Fruit fly (Drosophila melanogaster) whole organism, wandering third instar larva: ENCODE data around the gene CG8010.

ENCODE experiments used
- Abd-B ChIP-seq: fragments of >200 bp; optimal IDR thresholded peaks from 2 replicates; lab custom pipeline; 2017; ENCODE audit warnings: missing biosample characterization, missing genetic modification characterization
- CG32264 ChIP-seq: fragments of 200-800 bp; sonication (Bioruptor generic); optimal IDR thresholded peaks from 2 replicates; lab custom pipeline; 2016; ENCODE audit warnings: missing biosample characterization, missing genetic modification characterization
- CG9705 ChIP-seq: fragments of 200-800 bp; sonication (Bioruptor generic); optimal IDR thresholded peaks from 2 replicates; lab custom pipeline; 2018; ENCODE audit warnings: missing biosample characterization, mild to moderate bottlenecking, missing genetic modification characterization
- CrebA ChIP-seq: fragments of 200-800 bp; sonication (Bioruptor generic); optimal IDR thresholded peaks from 2 replicates; lab custom pipeline; 2016; ENCODE audit warnings: missing biosample characterization, mild to moderate bottlenecking, missing genetic modification characterization, borderline replicate concordance
- Dfd ChIP-seq: fragments of >200 bp; optimal IDR thresholded peaks from 2 replicates; lab custom pipeline; 2017; ENCODE audit warnings: missing biosample characterization, missing genetic modification characterization
- Dif ChIP-seq: fragments of 200-275, 200-300 bp; sonication (Bioruptor generic); optimal IDR thresholded peaks from 2 replicates; lab custom pipeline; 2018; ENCODE audit warnings: missing biosample characterization, missing genetic modification characterization; ENCODE audit not compliant: partially characterized antibody
- GATAd ChIP-seq: sonication (Bioruptor generic); optimal IDR thresholded peaks from 2 replicates; lab custom pipeline; 2016; ENCODE audit warnings: missing biosample characterization, missing genetic modification characterization
- HLH106 ChIP-seq: fragments of 200-800 bp; optimal IDR thresholded peaks from 3 replicates; lab custom pipeline; 2019; ENCODE audit warnings: missing biosample characterization, mild to moderate bottlenecking, missing genetic modification characterization, moderate library complexity
- Hnf4 ChIP-seq: fragments of 200-800 bp; sonication (Bioruptor generic); optimal IDR thresholded peaks from 2 replicates; lab custom pipeline; 2016; ENCODE audit warnings: missing biosample characterization, mild to moderate bottlenecking, missing genetic modification characterization
- Hr83 ChIP-seq: fragments of 200-300 bp; sonication (Bioruptor generic); optimal IDR thresholded peaks from 2 replicates; lab custom pipeline; 2016; ENCODE audit warnings: missing biosample characterization, mild to moderate bottlenecking, missing genetic modification characterization, moderate library complexity; ENCODE audit not compliant: poor library complexity, severe bottlenecking
- Mio ChIP-seq: sonication (Bioruptor generic); optimal IDR thresholded peaks from 2 replicates; lab custom pipeline; 2016; ENCODE audit warnings: missing biosample characterization, missing genetic modification characterization
- N ChIP-seq: fragments of >200 bp; optimal IDR thresholded peaks from 2 replicates; lab custom pipeline; 2018; ENCODE audit warnings: missing biosample characterization, missing external identifiers, missing genetic modification characterization
- OdsH ChIP-seq: fragments of 200-800 bp; sonication (Bioruptor generic); optimal IDR thresholded peaks from 2 replicates; lab custom pipeline; 2016; ENCODE audit warnings: missing biosample characterization, mild to moderate bottlenecking, missing genetic modification characterization
- Rel ChIP-seq, 2 experiments: fragments of 200-800 bp; sonication (Bioruptor generic) in 1 of 2; optimal IDR thresholded peaks; 2 replicates in 1 of 2; 3 replicates in 1 of 2; lab custom pipeline; 2016 to 2019; ENCODE audit warnings: mild to moderate bottlenecking in 2 of 2, missing biosample characterization in 2 of 2, missing genetic modification characterization in 2 of 2, moderate library complexity in 1 of 2
- Sp1 ChIP-seq: fragments of 200-800 bp; sonication (Bioruptor generic); optimal IDR thresholded peaks from 3 replicates; lab custom pipeline; 2019; ENCODE audit warnings: missing biosample characterization, mild to moderate bottlenecking, missing genetic modification characterization, moderate library complexity
- Vsx2 ChIP-seq: fragments of 200-300, 225-300 bp; sonication (Bioruptor generic); optimal IDR thresholded peaks from 2 replicates; lab custom pipeline; 2018; ENCODE audit warnings: missing biosample characterization, missing genetic modification characterization; ENCODE audit not compliant: partially characterized antibody
- br ChIP-seq: fragments of 200-800 bp; sonication (Bioruptor generic); optimal IDR thresholded peaks from 2 replicates; lab custom pipeline; 2016; ENCODE audit warnings: missing biosample characterization, missing genetic modification characterization
- brk ChIP-seq: fragments of 200-800 bp; sonication (Bioruptor generic); optimal IDR thresholded peaks from 2 replicates; lab custom pipeline; 2016; ENCODE audit warnings: missing biosample characterization, mild to moderate bottlenecking, missing genetic modification characterization
- dmrt93B ChIP-seq: fragments of 200-800 bp; sonication (Bioruptor generic); optimal IDR thresholded peaks from 2 replicates; lab custom pipeline; 2018; ENCODE audit warnings: missing biosample characterization, mild to moderate bottlenecking, missing genetic modification characterization
- ey ChIP-seq: fragments of 200-800 bp; sonication (Bioruptor generic); optimal IDR thresholded peaks from 2 replicates; lab custom pipeline; 2016; ENCODE audit warnings: missing biosample characterization, missing genetic modification characterization
- foxo ChIP-seq, 2 experiments: fragments of 200-800 bp; sonication (Bioruptor generic); optimal IDR thresholded peaks; 2 replicates in 1 of 2; 3 replicates in 1 of 2; lab custom pipeline; 2016 to 2017; ENCODE audit warnings: missing biosample characterization in 2 of 2, missing genetic modification characterization in 2 of 2
- fru ChIP-seq: fragments of 200-800 bp; sonication (Bioruptor generic); optimal IDR thresholded peaks from 3 replicates; lab custom pipeline; 2016; ENCODE audit warnings: missing biosample characterization, mild to moderate bottlenecking, missing genetic modification characterization
- h ChIP-seq: fragments of 200-800 bp; sonication (Bioruptor generic); optimal IDR thresholded peaks from 3 replicates; lab custom pipeline; 2016; ENCODE audit warnings: missing biosample characterization, mild to moderate bottlenecking, missing genetic modification characterization
- lola ChIP-seq: fragments of >200 bp; optimal IDR thresholded peaks from 2 replicates; lab custom pipeline; 2017; ENCODE audit warnings: missing biosample characterization, missing genetic modification characterization
- pan ChIP-seq: fragments of >200 bp; optimal IDR thresholded peaks from 2 replicates; lab custom pipeline; 2017
- psq ChIP-seq: fragments of 200-800 bp; sonication (Bioruptor generic); optimal IDR thresholded peaks from 3 replicates; lab custom pipeline; 2017; ENCODE audit warnings: missing biosample characterization, mild to moderate bottlenecking, missing genetic modification characterization, moderate library complexity
- rgr ChIP-seq: fragments of 200-800 bp; sonication (Bioruptor generic); optimal IDR thresholded peaks from 3 replicates; lab custom pipeline; 2016; ENCODE audit warnings: missing biosample characterization, mild to moderate bottlenecking, missing genetic modification characterization
- sv ChIP-seq: fragments of 200-800 bp; sonication (Bioruptor generic); optimal IDR thresholded peaks from 3 replicates; lab custom pipeline; 2016; ENCODE audit warnings: missing biosample characterization, missing genetic modification characterization
- tai ChIP-seq: sonication (Bioruptor generic); optimal IDR thresholded peaks from 2 replicates; lab custom pipeline; 2016; ENCODE audit warnings: missing biosample characterization, missing genetic modification characterization
- usp ChIP-seq: fragments of >200 bp; optimal IDR thresholded peaks from 2 replicates; lab custom pipeline; 2017; ENCODE audit warnings: missing biosample characterization, missing genetic modification characterization
- woc ChIP-seq: sonication (Bioruptor generic); optimal IDR thresholded peaks from 2 replicates; lab custom pipeline; 2016; ENCODE audit warnings: missing biosample characterization, mild to moderate bottlenecking, missing genetic modification characterization

CG8010 gene

dm6 chrX:19295831-19296423 lies 27.2 kb upstream of the CG8010 start:
- TF ChIP-seq ey (GFP tag; lab: Kevin White, UChicago) (no peak), psq (GFP tag; lab: Kevin White, UChicago) (peak; percentile 27), Hnf4 (GFP tag; lab: Kevin White, UChicago) (no peak), OdsH (no peak), lola (GFP tag; lab: Kevin White, UChicago) (no peak), GATAd (GFP tag; lab: Kevin White, UChicago) (no peak), Abd-B (GFP tag; lab: Kevin White, UChicago) (no peak)

DNA sequence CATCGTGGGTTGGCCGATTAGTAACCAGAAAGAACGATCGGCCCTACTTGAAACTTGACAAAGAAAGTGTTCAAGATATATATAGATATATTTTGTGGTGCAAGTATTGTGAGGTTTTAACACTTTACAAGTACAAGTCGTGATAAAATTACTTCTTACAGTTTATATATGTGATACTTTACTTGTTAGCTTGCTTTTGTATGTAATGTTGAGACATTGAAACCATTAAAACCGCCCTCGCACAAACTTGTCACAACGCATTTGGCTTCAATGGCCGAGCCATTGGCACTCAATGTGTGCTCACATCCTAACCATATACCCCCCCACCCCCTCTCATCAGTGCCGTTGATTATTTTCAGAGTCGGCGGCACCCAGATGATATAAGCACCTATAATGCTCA lies 26.3 kb upstream of the CG8010 start:
- TF ChIP-seq psq (GFP tag; lab: Kevin White, UChicago) = no peak
- no peak for TF ChIP-seq Dif
- no peak for TF ChIP-seq dmrt93B (GFP tag; lab: Kevin White, UChicago)
- no peak for TF ChIP-seq pan (lab: Kevin White, UChicago)
- no peak for TF ChIP-seq Rel (GFP tag; optimal IDR thresholded peaks at IDR 0.05; lab: Kevin White, UChicago)
- TF ChIP-seq Rel (tag; optimal IDR thresholded peaks at IDR 0.05; lab: Kevin White, UChicago) = no peak
- TF ChIP-seq tai = no peak
- no peak for TF ChIP-seq Dfd (GFP tag; lab: Kevin White, UChicago)
- TF ChIP-seq brk (GFP tag; lab: Kevin White, UChicago) = no peak
- TF ChIP-seq CrebA (GFP tag; lab: Kevin White, UChicago) = no peak
- no peak for TF ChIP-seq sv (GFP tag; lab: Kevin White, UChicago)
- TF ChIP-seq fru (GFP tag; lab: Kevin White, UChicago) = no peak
- TF ChIP-seq h = no peak
- TF ChIP-seq GATAd (GFP tag; lab: Kevin White, UChicago) = no peak
- no peak for TF ChIP-seq Mio (GFP tag; lab: Kevin White, UChicago)
- TF ChIP-seq N (GFP tag; lab: Kevin White, UChicago) = no peak

DNA sequence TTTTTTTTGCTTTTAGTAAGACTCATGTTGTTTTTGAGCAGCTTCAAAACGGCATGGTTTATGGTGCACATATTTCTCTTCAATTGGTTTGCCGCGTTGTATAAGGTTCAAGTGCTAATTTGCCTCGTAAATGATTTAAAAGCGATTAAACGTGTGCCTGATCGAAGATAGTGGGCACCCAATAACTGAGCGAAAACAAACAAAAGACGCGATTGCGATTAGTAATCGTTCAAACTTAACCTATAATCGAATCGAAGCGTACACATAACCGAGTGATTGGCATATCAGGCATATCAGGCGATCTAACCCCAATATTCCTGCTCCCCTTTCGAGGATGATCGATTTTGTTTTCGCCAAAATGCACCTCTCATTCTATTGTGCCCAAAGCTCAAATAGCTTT lies 25.3 kb upstream of the CG8010 start:
- TF ChIP-seq Vsx2 (GFP tag; lab: Kevin White, UChicago) (peak; percentile 71), Sp1 (no peak), h (peak; percentile 18)

DNA sequence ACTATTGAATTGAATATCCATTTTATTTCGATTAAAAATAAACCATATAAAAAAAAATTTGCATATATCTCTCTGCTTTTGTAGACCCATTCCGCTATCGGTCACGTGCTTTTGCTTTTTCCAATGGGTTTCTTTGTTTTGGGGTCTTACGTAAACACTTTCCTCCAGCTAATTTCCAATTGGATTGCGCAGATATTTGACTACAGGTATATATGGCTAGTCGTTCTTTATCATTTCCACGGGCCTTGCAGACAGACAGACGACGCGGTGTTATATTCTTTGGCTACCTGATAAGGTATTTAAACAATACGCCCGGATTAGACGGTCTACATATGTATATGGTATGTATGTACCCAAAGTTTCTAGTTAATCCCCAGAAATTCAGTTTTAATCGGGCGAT lies 24.6 kb upstream of the CG8010 start:
- TF ChIP-seq pan (lab: Kevin White, UChicago) (no peak), HLH106 (no peak), lola (GFP tag; lab: Kevin White, UChicago) (no peak), tai (no peak), usp (GFP tag; lab: Kevin White, UChicago) (no peak), brk (GFP tag; lab: Kevin White, UChicago) (no peak), woc (GFP tag; lab: Kevin White, UChicago) (no peak), CG32264 (GFP tag; lab: Kevin White, UChicago) (no peak), sv (GFP tag; lab: Kevin White, UChicago) (no peak), GATAd (GFP tag; lab: Kevin White, UChicago) (no peak), dmrt93B (GFP tag; lab: Kevin White, UChicago) (no peak), fru (GFP tag; lab: Kevin White, UChicago) (no peak), br (GFP tag; lab: Kevin White, UChicago) (no peak)
- TF ChIP-seq, all 38 proteins: peak for 0

DNA sequence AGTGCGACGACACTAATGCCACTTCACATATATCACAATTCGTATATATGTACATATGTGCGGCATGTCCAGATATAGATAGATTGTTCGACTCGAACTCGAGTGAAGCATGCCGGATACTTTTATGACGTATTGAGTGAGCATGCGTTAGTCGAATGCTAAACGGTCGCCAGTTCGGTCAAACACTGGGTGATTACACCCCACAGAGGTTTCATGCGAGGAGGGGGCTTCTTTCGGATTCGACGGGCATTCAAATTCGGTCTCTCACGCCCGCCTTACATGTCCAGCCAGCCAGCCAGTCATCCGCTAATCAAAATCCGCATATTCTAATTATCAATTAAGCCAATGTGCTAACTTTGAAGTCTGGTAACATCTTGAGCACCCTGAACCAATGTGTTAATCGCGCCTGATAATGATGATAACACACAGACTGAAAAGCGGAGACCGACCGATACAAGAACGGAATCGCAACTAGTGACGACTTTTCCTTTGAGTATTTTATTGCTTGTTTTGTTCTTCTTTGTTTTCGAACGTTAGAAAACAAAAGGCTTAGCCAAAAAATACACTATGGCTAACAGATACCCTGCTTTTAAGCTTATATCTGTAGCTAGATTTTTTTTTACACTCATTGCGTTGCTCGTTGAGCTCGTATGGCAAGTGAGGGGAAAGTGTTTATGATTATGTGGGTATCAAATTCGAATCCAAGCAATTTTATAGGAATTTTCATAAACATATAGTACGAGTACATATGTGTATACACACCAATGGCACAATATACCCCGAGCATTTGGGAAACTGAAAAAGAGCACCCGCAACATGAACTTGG lies 23.3 kb upstream of the CG8010 start:
- TF ChIP-seq Rel (GFP tag; optimal IDR thresholded peaks at IDR 0.05; lab: Kevin White, UChicago) = no peak
- TF ChIP-seq Rel (tag; optimal IDR thresholded peaks at IDR 0.05; lab: Kevin White, UChicago) = peak; percentile 26
- TF ChIP-seq CG9705 (GFP tag; lab: Kevin White, UChicago) = no peak
- TF ChIP-seq psq (GFP tag; lab: Kevin White, UChicago) = peak; percentile 23
- peak in 1 of 2 experiments; percentile 14 for TF ChIP-seq foxo (GFP tag; optimal IDR thresholded peaks at IDR 0.05; lab: Kevin White, UChicago)
- no peak for TF ChIP-seq Mio (GFP tag; lab: Kevin White, UChicago)
- TF ChIP-seq brk (GFP tag; lab: Kevin White, UChicago) = no peak
- no peak for TF ChIP-seq Hr83 (GFP tag; lab: Kevin White, UChicago)
- peak; percentile 19 for TF ChIP-seq ey (GFP tag; lab: Kevin White, UChicago)
- TF ChIP-seq N (GFP tag; lab: Kevin White, UChicago) = no peak
- TF ChIP-seq woc (GFP tag; lab: Kevin White, UChicago) = no peak
- TF ChIP-seq h = peak; percentile 15
- TF ChIP-seq rgr = peak; percentile 11
- TF ChIP-seq OdsH = peak; percentile 15
- TF ChIP-seq Sp1 = peak; percentile 8
- no peak for TF ChIP-seq sv (GFP tag; lab: Kevin White, UChicago)
- peak; percentile 14 for TF ChIP-seq fru (GFP tag; lab: Kevin White, UChicago)
- TF ChIP-seq HLH106 = peak; percentile 2
- TF ChIP-seq, all 38 proteins: peak for 10
